Fruit fly (Drosophila melanogaster): Measurements from ENCODE around the gene Drak.

The Drak gene

DNA sequence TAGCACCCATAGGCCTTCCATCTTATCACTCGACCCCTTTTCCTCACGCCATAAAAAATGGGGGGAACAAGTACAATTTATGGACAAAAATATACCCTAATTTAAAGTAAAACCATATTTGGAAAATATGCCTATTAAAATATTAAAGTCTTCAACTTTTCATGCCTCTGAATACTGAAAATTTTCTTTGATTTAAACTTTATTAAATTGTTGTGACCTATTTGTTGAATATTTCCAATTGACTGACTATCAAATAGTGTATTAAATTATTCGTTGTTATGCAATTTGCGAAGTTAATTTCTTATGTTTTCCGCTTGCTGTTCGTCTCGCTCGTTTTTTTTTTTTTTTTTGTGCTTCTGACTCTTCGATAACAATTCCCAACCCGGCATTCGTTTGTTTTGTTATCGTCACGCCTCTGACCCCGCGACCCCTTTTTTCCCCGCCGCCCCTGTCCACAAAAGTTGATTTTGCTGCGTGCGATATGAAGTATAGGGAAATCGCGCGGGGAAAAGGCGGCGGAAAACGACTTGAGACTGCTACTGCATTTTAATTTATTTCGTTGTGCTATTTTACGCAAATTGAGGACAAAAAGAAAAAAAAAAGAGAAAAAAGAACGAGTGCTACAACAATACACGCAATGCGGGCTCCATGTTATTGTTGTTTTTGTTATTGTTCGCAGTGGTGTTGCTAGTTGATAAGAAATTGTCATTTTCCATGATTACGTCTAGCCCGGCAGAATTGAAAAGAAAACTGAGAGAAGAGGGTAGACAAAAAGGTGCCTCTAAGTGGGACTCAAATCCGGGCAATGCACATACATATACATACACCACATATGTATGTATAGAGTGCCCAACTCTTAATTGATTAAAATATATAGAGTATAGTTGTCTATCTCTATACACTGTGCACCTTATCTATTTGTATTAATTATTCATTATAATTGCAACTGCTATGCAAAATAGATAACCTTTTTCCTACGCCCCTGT lies 28.9 kb downstream of the Drak start (continued):
- peak; percentile 74 for TF ChIP-seq Blimp-1 (GFP tag; optimal IDR thresholded peaks at IDR 0.05)
- no peak for TF ChIP-seq CG6654 (GFP tag; optimal IDR thresholded peaks at IDR 0.05)
- peak; percentile 12 for TF ChIP-seq caup (GFP tag; optimal IDR thresholded peaks at IDR 0.05; ENCODE audit: severe bottlenecking)
- peak; percentile 41 for TF ChIP-seq CG9437 (GFP tag; optimal IDR thresholded peaks at IDR 0.05)
- peak; percentile 87 for TF ChIP-seq row (GFP tag; IDR thresholded peaks at IDR 0.05)
- 0 out of 2 replicates have a peak, but pooled peaks have one; percentile 27 for TF ChIP-seq ssp (GFP tag; IDR thresholded peaks at IDR 0.05)
- TF ChIP-seq bcd (GFP tag; optimal IDR thresholded peaks at IDR 0.05) = peak; percentile 33
- peak; percentile 4 for TF ChIP-seq CG7786 (GFP tag; optimal IDR thresholded peaks at IDR 0.05)
- TF ChIP-seq stwl (tag; optimal IDR thresholded peaks at IDR 0.05) = no peak
- TF ChIP-seq sqz (GFP tag; optimal IDR thresholded peaks at IDR 0.05) = peak; percentile 76
- TF ChIP-seq CG2875 (GFP tag; optimal IDR thresholded peaks at IDR 0.05) = peak; percentile 41
- peak; percentile 50 for TF ChIP-seq Xbp1 (GFP tag; optimal IDR thresholded peaks at IDR 0.05)
- TF ChIP-seq sd (tag; optimal IDR thresholded peaks at IDR 0.05) = peak; percentile 18
- TF ChIP-seq Myb (GFP tag; optimal IDR thresholded peaks at IDR 0.05) = peak; percentile 13
- TF ChIP-seq Awh (GFP tag; IDR thresholded peaks at IDR 0.05) = peak; percentile 61
- TF ChIP-seq D19B (GFP tag; optimal IDR thresholded peaks at IDR 0.05) = peak; percentile 42
- peak; percentile 38 for TF ChIP-seq scrt (GFP tag; optimal IDR thresholded peaks at IDR 0.05)
- TF ChIP-seq CG4360 (GFP tag; IDR thresholded peaks at IDR 0.05) = peak; percentile 8; the same call in 1 of the 2 replicates
- no peak for TF ChIP-seq ken (GFP tag; IDR thresholded peaks at IDR 0.05)
- peak; percentile 10; the same call in 1 of the 2 replicates for TF ChIP-seq CG4730 (GFP tag; IDR thresholded peaks at IDR 0.05)
- TF ChIP-seq CG18011 (GFP tag; optimal IDR thresholded peaks at IDR 0.05) = no peak
- TF ChIP-seq CG13123 (GFP tag; optimal IDR thresholded peaks at IDR 0.05) = no peak
- peak; percentile 17 for TF ChIP-seq zen (tag; optimal IDR thresholded peaks at IDR 0.05)
- peak in 1 of 2 experiments; percentile 97 for TF ChIP-seq Hr78 (GFP tag; optimal IDR thresholded peaks at IDR 0.05)
- TF ChIP-seq CG3847 (GFP tag; IDR thresholded peaks at IDR 0.05) = peak; percentile 34; the same call in 1 of the 2 replicates
- TF ChIP-seq Hsf (GFP tag; optimal IDR thresholded peaks at IDR 0.05) = peak; percentile 58
- peak; percentile 76 for TF ChIP-seq dmrt99B (tag; optimal IDR thresholded peaks at IDR 0.05)
- TF ChIP-seq Sox100B (GFP tag; optimal IDR thresholded peaks at IDR 0.05) = peak; percentile 68
- TF ChIP-seq CG10147 (GFP tag; optimal IDR thresholded peaks at IDR 0.05) = peak; percentile 60
- peak; percentile 72 for TF ChIP-seq oc (tag; optimal IDR thresholded peaks at IDR 0.05)
- TF ChIP-seq Dbx (GFP tag; IDR thresholded peaks at IDR 0.05) = peak; percentile 31; the same call in 1 of the 3 replicates
- peak; percentile 38 for TF ChIP-seq CG6813 (GFP tag; optimal IDR thresholded peaks at IDR 0.05)
- TF ChIP-seq crc (GFP tag; optimal IDR thresholded peaks at IDR 0.05) = peak; percentile 11
- no peak for TF ChIP-seq eyg (GFP tag; optimal IDR thresholded peaks at IDR 0.05)
- no peak for TF ChIP-seq Bteb2 (GFP tag; optimal IDR thresholded peaks at IDR 0.05)
- TF ChIP-seq CG17328 (GFP tag; IDR thresholded peaks at IDR 0.05) = peak; percentile 51; the same call in 1 of the 2 replicates
- no peak for TF ChIP-seq CG7745 (tag; optimal IDR thresholded peaks at IDR 0.05)
- TF ChIP-seq CG11247 (GFP tag; IDR thresholded peaks at IDR 0.05) = peak; percentile 45; the same call in 1 of the 2 replicates
- TF ChIP-seq CoRest (tag; optimal IDR thresholded peaks at IDR 0.05) = peak; percentile 74
- no peak for TF ChIP-seq CG15696 (tag; optimal IDR thresholded peaks at IDR 0.05)
- TF ChIP-seq jing (GFP tag; optimal IDR thresholded peaks at IDR 0.05) = peak; percentile 9
- peak; percentile 72 for TF ChIP-seq CG30403 (GFP tag; optimal IDR thresholded peaks at IDR 0.05)
- peak in 1 of 2 experiments; percentile 65 for TF ChIP-seq eve (GFP tag; optimal IDR thresholded peaks at IDR 0.05)
- TF ChIP-seq chinmo (GFP tag; IDR thresholded peaks at IDR 0.05; ENCODE audit: partially characterized antibody) = 0 out of 4 replicates have a peak, but pooled peaks have one; percentile 41
- TF ChIP-seq fd3F (GFP tag; optimal IDR thresholded peaks at IDR 0.05) = peak; percentile 55
- peak; percentile 25 for TF ChIP-seq Camta (GFP tag; optimal IDR thresholded peaks at IDR 0.05)

Measured in whole organism, embryonic.